Worm (Caenorhabditis elegans) whole organism, early embryonic: ENCODE results near the gene C05C12.5.
"Not testable (repeated sequence)": the region's sequence is repeated elsewhere in the genome, so short reads cannot be mapped to it uniquely, and the experiment has no call there.

Experiments
- B0310.2 ChIP-seq: sonication (generic microtip); optimal IDR thresholded peaks from 2 replicates; lab custom pipeline; 2016; ENCODE audit warnings: mild to moderate bottlenecking, missing genetic modification characterization, missing compliant biosample characterization
- F13C5.2 ChIP-seq: sonication (generic microtip); optimal IDR thresholded peaks from 2 replicates; lab custom pipeline; 2017; ENCODE audit warnings: mild to moderate bottlenecking, missing genetic modification characterization, inconsistent platforms, missing compliant biosample characterization
- aly-1 ChIP-seq: sonication (generic microtip); optimal IDR thresholded peaks from 2 replicates; lab custom pipeline; 2016; ENCODE audit warnings: missing genetic modification characterization, missing compliant biosample characterization
- ama-1 ChIP-seq: fragments of 150-350 bp; optimal IDR thresholded peaks from 2 replicates; lab custom pipeline; 2014
- ceh-13 ChIP-seq: fragments of 200-800 bp; sonication (Bioruptor generic); optimal IDR thresholded peaks from 2 replicates; lab custom pipeline; 2018; ENCODE audit warnings: mild to moderate bottlenecking, missing genetic modification characterization, missing compliant biosample characterization
- ceh-36 ChIP-seq: sonication (generic microtip); optimal IDR thresholded peaks from 2 replicates; lab custom pipeline; 2016; ENCODE audit warnings: missing genetic modification characterization, inconsistent platforms, missing compliant biosample characterization
- ets-7 ChIP-seq: sonication (generic microtip); optimal IDR thresholded peaks from 2 replicates; lab custom pipeline; 2016; ENCODE audit warnings: missing genotype, missing genetic modification characterization, missing compliant biosample characterization
- flt-1 ChIP-seq: fragments of 200-800 bp; sonication (Bioruptor generic); IDR thresholded peaks from 2 replicates; pipeline ENCODE4 v1.3.6; 2022; ENCODE audit warnings: missing genetic modification characterization, missing compliant biosample characterization
- hmbx-1 ChIP-seq: sonication (generic microtip); optimal IDR thresholded peaks from 2 replicates; lab custom pipeline; 2016; ENCODE audit warnings: mild to moderate bottlenecking, missing genetic modification characterization, missing compliant biosample characterization
- hmg-4 ChIP-seq: fragments of 200-800 bp; sonication (Bioruptor generic); optimal IDR thresholded peaks from 2 replicates; lab custom pipeline; 2018; ENCODE audit warnings: mild to moderate bottlenecking, missing genetic modification characterization, missing compliant biosample characterization
- hnd-1 ChIP-seq: sonication (generic microtip); optimal IDR thresholded peaks from 2 replicates; lab custom pipeline; 2016; ENCODE audit warnings: missing genetic modification characterization, missing compliant biosample characterization
- pes-1 ChIP-seq: fragments of 200-800 bp; sonication (Bioruptor generic); IDR thresholded peaks from 2 replicates; pipeline ENCODE4 v1.3.6; 2022; ENCODE audit warnings: missing genetic modification reagents, missing genetic modification characterization, missing compliant biosample characterization
- scrt-1 ChIP-seq: fragments of 200-800 bp; sonication (Bioruptor generic); IDR thresholded peaks from 2 replicates; pipeline ENCODE4 v1.3.6; 2022; ENCODE audit warnings: missing genetic modification characterization, missing compliant biosample characterization
- sea-1 ChIP-seq: fragments of 200-800 bp; sonication (Bioruptor generic); conservative IDR thresholded peaks from 2 replicates; pipeline ENCODE4 v1.3.6; 2022; ENCODE audit warnings: missing genetic modification characterization, missing compliant biosample characterization
- tbx-11 ChIP-seq: fragments of 200-800 bp; sonication (Bioruptor generic); IDR thresholded peaks from 2 replicates; pipeline ENCODE4 v1.3.6; 2022; ENCODE audit warnings: missing genetic modification characterization, missing compliant biosample characterization
- tbx-37 ChIP-seq: fragments of 200-800 bp; sonication (Bioruptor generic); conservative IDR thresholded peaks from 2 replicates; pipeline ENCODE4 v1.3.6; 2022; ENCODE audit warnings: missing genetic modification reagents, missing genetic modification characterization, missing compliant biosample characterization
- tra-4 ChIP-seq: sonication (generic microtip); optimal IDR thresholded peaks from 2 replicates; lab custom pipeline; 2017; ENCODE audit warnings: missing genetic modification characterization, missing compliant biosample characterization

The C05C12.5 gene

DNA sequence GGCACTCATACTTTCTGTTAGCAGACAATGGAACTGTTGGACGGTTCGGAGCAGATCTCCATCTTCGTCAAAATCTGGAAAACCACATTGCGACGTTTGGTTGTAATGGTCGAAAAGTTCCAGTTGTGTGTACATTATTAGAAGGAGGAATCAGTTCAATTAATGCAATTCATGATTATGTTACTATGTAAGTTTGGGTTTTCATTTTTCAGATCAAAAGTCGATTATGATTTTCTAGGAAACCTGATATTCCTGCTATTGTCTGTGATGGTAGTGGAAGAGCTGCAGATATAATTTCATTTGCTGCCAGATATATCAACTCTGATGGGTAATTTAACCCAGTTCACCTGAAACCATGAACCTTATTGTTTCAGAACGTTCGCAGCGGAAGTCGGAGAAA lies 15.0 kb upstream of the C05C12.5 start:
- TF ChIP-seq tbx-11 (GFP tag; lab: Robert Waterston, UW) (no peak), scrt-1 (GFP tag; lab: Robert Waterston, UW) (no peak), ets-7 (no peak), hmbx-1 (tag; lab: Kevin White, UChicago) (no peak), ama-1 (lab: Kevin White, UChicago) (no peak), tra-4 (tag; lab: Kevin White, UChicago) (no peak), hnd-1 (tag; lab: Kevin White, UChicago) (no peak)

DNA sequence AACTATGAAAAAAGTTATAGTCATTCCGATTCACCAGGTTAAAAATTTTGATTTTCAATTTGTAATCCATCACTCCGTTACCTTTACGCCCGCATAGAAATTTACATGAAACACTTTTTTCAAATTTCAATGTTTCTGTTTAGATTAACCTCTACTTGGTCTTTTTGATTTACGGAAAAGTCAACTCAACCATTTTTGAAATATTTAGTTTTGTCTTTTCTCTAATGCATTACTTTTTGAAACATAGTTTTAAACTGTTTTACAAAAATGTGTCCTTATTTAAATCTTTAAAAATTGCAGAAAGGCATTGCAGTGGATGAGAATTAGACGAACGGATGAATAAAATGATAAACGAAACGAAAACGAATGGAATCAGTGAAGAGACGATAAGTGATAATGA lies 12.2 kb upstream of the C05C12.5 start, which contains the start of gene gtl-2:
TSS of gene gtl-2 (plus strand) at position 301 of the 400 bp plus-strand sequence.
- TF ChIP-seq B0310.2 (no peak), flt-1 (no peak), hnd-1 (tag; lab: Kevin White, UChicago) (no peak), hmg-4 (GFP tag; lab: Kevin White, UChicago) (no peak), ceh-36 (tag; lab: Kevin White, UChicago) (no peak), scrt-1 (GFP tag; lab: Robert Waterston, UW) (no peak), ceh-13 (no peak), sea-1 (GFP tag; lab: Robert Waterston, UW) (no peak), aly-1 (tag; lab: Kevin White, UChicago) (no peak), tbx-11 (GFP tag; lab: Robert Waterston, UW) (no peak), ets-7 (no peak), tbx-37 (GFP tag; lab: Robert Waterston, UW) (no peak), ama-1 (lab: Kevin White, UChicago) (no peak), F13C5.2 (tag; lab: Kevin White, UChicago) (no peak), pes-1 (no peak), tra-4 (tag; lab: Kevin White, UChicago) (no peak), hmbx-1 (tag; lab: Kevin White, UChicago) (no peak)

DNA sequence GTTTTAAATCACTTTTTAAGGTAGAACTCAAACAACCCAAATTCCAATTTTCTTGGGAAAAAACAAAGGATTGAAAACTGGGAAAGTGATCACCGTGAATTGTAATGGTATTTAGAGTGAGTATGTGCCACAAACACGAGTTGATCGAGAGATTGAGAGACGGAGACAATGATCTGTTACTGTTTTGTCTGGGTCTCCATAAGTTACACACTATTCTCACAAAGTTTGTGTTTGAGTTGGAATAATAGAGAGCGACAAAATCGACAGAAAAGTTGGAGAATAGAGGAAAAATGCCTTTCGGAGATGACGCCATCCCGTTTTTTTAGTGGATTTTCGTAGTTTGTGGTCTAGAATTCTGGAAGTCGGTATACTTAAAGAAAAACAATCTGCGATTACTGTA lies 10.3 kb upstream of the C05C12.5 start, which contains the start of gene nhr-7:
TSS of gene nhr-7 (minus strand) at position 101 of the 400 bp plus-strand sequence.
- no peak for TF ChIP-seq sea-1 (GFP tag; lab: Robert Waterston, UW)
- no peak for TF ChIP-seq hmbx-1 (tag; lab: Kevin White, UChicago)
- TF ChIP-seq scrt-1 (GFP tag; lab: Robert Waterston, UW), result no peak
- TF ChIP-seq hnd-1 (tag; lab: Kevin White, UChicago), result no peak
- TF ChIP-seq aly-1 (tag; lab: Kevin White, UChicago), result no peak
- no peak for TF ChIP-seq ama-1 (lab: Kevin White, UChicago)
- TF ChIP-seq ceh-36 (tag; lab: Kevin White, UChicago), result no peak

DNA sequence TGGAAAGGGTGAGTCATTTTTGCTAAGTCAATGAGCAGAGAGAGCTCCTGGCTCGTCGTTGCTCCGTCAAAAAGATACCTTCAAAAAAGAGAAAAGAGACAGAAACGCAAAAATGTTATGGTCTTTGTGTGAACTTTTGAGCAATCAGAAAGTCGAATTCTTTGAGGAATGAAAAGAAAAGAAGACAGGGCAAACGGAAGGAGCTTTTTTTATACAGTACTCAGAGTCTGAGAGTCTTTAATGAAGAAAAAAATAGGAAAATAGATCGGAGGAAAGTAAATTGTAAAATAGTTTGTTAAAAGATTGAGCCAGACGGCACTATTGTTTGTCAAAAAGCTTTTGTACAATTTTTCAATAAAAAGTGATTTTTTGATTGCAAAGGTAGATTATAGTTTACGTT lies 8.5 kb upstream of the C05C12.5 start:
- no peak for TF ChIP-seq F13C5.2 (tag; lab: Kevin White, UChicago)

DNA sequence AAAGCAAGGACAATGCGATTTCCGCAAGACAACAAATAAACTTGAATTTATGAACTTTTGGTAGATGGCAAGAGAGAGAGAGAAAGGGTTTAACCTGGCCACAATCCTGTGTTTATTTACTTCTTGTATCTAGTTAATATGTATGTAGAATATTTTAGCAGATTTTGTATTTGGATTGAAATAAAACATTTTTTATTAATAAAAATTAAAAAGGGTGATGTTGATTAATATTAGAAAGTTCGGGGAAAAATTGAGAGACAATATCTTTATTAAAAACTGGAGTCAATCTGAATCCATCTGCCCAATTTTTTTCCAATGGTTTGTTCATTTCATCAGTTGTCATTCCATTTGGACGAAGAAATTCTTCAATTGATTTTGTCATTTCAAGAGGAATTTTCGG lies 5.1 kb upstream of the C05C12.5 start, which contains the start of gene col-127:
TSS of gene col-127 (minus strand) at position 101 of the 400 bp plus-strand sequence.
- no peak for TF ChIP-seq ceh-13
- no peak for TF ChIP-seq ets-7
- no peak for TF ChIP-seq ceh-36 (tag; lab: Kevin White, UChicago)
- TF ChIP-seq B0310.2, result no peak
- TF ChIP-seq tra-4 (tag; lab: Kevin White, UChicago), result no peak
- TF ChIP-seq sea-1 (GFP tag; lab: Robert Waterston, UW), result no peak
- no peak for TF ChIP-seq ama-1 (lab: Kevin White, UChicago)
- TF ChIP-seq hnd-1 (tag; lab: Kevin White, UChicago), result no peak
- no peak for TF ChIP-seq pes-1
- no peak for TF ChIP-seq aly-1 (tag; lab: Kevin White, UChicago)
- TF ChIP-seq hmbx-1 (tag; lab: Kevin White, UChicago), result no peak
- no peak for TF ChIP-seq hmg-4 (GFP tag; lab: Kevin White, UChicago)
- TF ChIP-seq scrt-1 (GFP tag; lab: Robert Waterston, UW), result no peak
- TF ChIP-seq F13C5.2 (tag; lab: Kevin White, UChicago), result no peak
- no peak for TF ChIP-seq tbx-37 (GFP tag; lab: Robert Waterston, UW)
- TF ChIP-seq tbx-11 (GFP tag; lab: Robert Waterston, UW), result no peak
- no peak for TF ChIP-seq flt-1

DNA sequence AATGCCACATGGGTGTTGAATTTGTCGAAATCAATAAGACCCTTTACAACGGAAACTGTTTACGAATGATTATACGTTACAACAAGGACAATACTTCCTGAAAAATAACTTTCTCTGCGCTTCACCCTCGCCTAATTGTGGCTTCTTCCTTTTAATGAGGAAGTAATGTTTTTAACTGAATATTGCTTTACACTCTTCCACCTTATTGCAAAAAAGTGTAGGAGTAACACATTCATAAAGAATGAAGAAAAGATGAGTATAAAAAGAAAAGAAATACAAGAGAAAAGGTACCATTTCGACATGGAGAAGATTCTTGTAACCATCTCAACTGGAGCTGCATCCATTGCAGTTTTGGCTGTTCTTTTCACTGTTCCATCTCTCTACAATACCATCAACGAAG lies 2.1 kb upstream of the C05C12.5 start, which contains the start of gene col-126:
TSS of gene col-126 (plus strand) at position 301 of the 400 bp plus-strand sequence.
- TF ChIP-seq scrt-1 (GFP tag; lab: Robert Waterston, UW); flt-1; tbx-11 (GFP tag; lab: Robert Waterston, UW): not testable (repeated sequence)

DNA sequence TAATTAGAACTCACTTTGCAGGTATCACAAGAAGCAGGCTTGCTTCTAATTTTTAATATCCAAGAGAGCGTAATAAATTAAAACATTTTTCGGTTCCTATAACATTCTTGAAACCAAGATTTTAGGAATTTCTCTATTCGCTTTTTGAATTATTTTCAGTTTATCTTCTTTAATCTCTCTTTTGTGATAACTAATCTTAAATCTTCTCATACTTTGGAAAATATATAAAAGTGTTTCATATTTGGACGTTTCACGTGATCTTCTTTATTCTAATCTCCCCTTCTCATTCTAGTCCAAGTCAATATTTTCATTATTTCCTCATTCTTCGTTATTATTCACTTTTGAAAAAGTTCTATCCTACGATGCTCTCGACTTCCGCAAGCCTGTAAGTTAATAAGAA lies 550 bp upstream of the C05C12.5 start, which contains the start of gene F54D1.1:
TSS of gene F54D1.1 (plus strand) at position 301 of the 400 bp plus-strand sequence.
- no peak for TF ChIP-seq hnd-1 (tag; lab: Kevin White, UChicago)
- TF ChIP-seq scrt-1 (GFP tag; lab: Robert Waterston, UW), result no peak
- no peak for TF ChIP-seq sea-1 (GFP tag; lab: Robert Waterston, UW)
- no peak for TF ChIP-seq hmbx-1 (tag; lab: Kevin White, UChicago)
- TF ChIP-seq hmg-4 (GFP tag; lab: Kevin White, UChicago), result no peak
- no peak for TF ChIP-seq ceh-36 (tag; lab: Kevin White, UChicago)
- TF ChIP-seq B0310.2, result no peak

DNA sequence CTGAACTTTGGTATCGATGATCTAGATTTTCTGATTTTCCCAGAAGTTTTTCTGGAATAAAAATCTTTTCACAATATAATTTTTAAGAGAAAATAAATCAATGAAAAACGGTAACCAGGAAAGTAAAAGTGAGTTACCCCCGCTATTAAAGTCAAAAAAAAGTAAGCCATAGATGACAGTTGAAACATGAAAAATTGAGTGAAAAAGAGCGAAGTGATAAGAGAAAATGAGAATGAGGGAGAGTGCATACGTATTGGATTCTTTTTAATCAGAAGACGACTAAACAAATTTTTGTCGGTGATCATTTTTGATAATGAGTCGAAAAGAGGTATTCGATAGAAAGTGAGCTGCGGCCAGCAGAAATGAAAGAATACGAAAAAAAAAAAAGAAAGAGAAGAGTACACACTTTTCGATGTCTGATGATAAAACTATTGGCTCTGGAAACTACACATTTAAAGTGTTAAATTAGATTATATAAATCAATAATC lies 1.5 kb downstream of the C05C12.5 start, which contains the start of gene gtl-1:
TSS of gene gtl-1 (minus strand) at position 51 of the 488 bp plus-strand sequence.
- TF ChIP-seq sea-1 (GFP tag; lab: Robert Waterston, UW), result no peak
- TF ChIP-seq hmg-4 (GFP tag; lab: Kevin White, UChicago), result no peak
- TF ChIP-seq B0310.2, result no peak
- TF ChIP-seq tbx-11 (GFP tag; lab: Robert Waterston, UW), result no peak
- TF ChIP-seq hmbx-1 (tag; lab: Kevin White, UChicago), result no peak
- TF ChIP-seq hnd-1 (tag; lab: Kevin White, UChicago), result no peak
- TF ChIP-seq F13C5.2 (tag; lab: Kevin White, UChicago), result no peak
- no peak for TF ChIP-seq flt-1
- no peak for TF ChIP-seq tra-4 (tag; lab: Kevin White, UChicago)
- no peak for TF ChIP-seq scrt-1 (GFP tag; lab: Robert Waterston, UW)
- no peak for TF ChIP-seq aly-1 (tag; lab: Kevin White, UChicago)
- no peak for TF ChIP-seq tbx-37 (GFP tag; lab: Robert Waterston, UW)
- TF ChIP-seq ceh-13, result no peak
- TF ChIP-seq ama-1 (lab: Kevin White, UChicago), result no peak
